Worm (Caenorhabditis elegans): ENCODE measurements around the gene txt-12.

The txt-12 gene

ce11 chrV:15088613-15089012, 4.2 kb upstream of the txt-12 start, which contains the start of gene C01G10.18:
C01G10.18 (minus strand) TSS chrV:15088713.
- no peak for TF ChIP-seq madf-9 (GFP tag; conservative IDR thresholded peaks at IDR 0.05)
- TF ChIP-seq unc-39 (tag; optimal IDR thresholded peaks at IDR 0.05): no peak
- no peak for TF ChIP-seq lsy-2 (tag; optimal IDR thresholded peaks at IDR 0.05)
- no peak for TF ChIP-seq gei-8 (GFP tag; optimal IDR thresholded peaks at IDR 0.05)
- no peak for TF ChIP-seq daf-16 (GFP tag; optimal IDR thresholded peaks at IDR 0.05)
- no peak for TF ChIP-seq daf-16 (tag; optimal IDR thresholded peaks at IDR 0.05)
- no peak for TF ChIP-seq T26A8.4 (GFP tag; IDR thresholded peaks at IDR 0.05)
- TF ChIP-seq F26F4.8 (GFP tag; conservative IDR thresholded peaks at IDR 0.05): no peak
- no peak for TF ChIP-seq nhr-41 (GFP tag; IDR thresholded peaks at IDR 0.05)
- TF ChIP-seq ama-1 (optimal IDR thresholded peaks at IDR 0.05): no peak
- no peak for TF ChIP-seq arid-1 (GFP tag; conservative IDR thresholded peaks at IDR 0.05)
- TF ChIP-seq F49E8.2 (tag; optimal IDR thresholded peaks at IDR 0.05; ENCODE audit: borderline replicate concordance): no peak
- TF ChIP-seq nhr-6 (tag; optimal IDR thresholded peaks at IDR 0.05): no peak
- no peak for TF ChIP-seq lin-1 (GFP tag; IDR thresholded peaks at IDR 0.05)
- TF ChIP-seq ceh-82 (tag; optimal IDR thresholded peaks at IDR 0.05): no peak

ce11 chrV:15089438-15089837, 3.3 kb upstream of the txt-12 start, which contains the start of the genes C01G10.5 and C01G10.4:
C01G10.5 (minus strand) TSS chrV:15089538.
C01G10.4 (plus strand) TSS chrV:15089740.
- TF ChIP-seq mep-1 (tag; optimal IDR thresholded peaks at IDR 0.05): no peak
- TF ChIP-seq skn-1 (tag; optimal IDR thresholded peaks at IDR 0.05): no peak
- no peak for TF ChIP-seq lin-1 (GFP tag; IDR thresholded peaks at IDR 0.05)
- TF ChIP-seq daf-12 (tag; optimal IDR thresholded peaks at IDR 0.05): no peak
- TF ChIP-seq D1046.2 (GFP tag; IDR thresholded peaks at IDR 0.05): no peak

- no peak for TF ChIP-seq mes-2 (tag; optimal IDR thresholded peaks at IDR 0.05; ENCODE audit: poor library complexity, severe bottlenecking)
- TF ChIP-seq php-3 (GFP tag; IDR thresholded peaks at IDR 0.05): no peak
- TF ChIP-seq tag-97 (GFP tag; IDR thresholded peaks at IDR 0.05): no peak
These were observed 2.3 kb upstream of the txt-12 start, which contains the start of gene C01G10.17 for ce11 chrV:15090457-15090856. C01G10.17 (plus strand) TSS chrV:15090757.

- TF ChIP-seq daf-16 (GFP tag; optimal IDR thresholded peaks at IDR 0.05) (no peak), daf-16 (tag; optimal IDR thresholded peaks at IDR 0.05) (no peak), lsy-2 (tag; optimal IDR thresholded peaks at IDR 0.05) (no peak), lim-7 (GFP tag; IDR thresholded peaks at IDR 0.05) (no peak), nhr-42 (GFP tag; IDR thresholded peaks at IDR 0.05) (no peak), lin-39 (tag; optimal IDR thresholded peaks at IDR 0.05) (no peak), skn-1 (tag; optimal IDR thresholded peaks at IDR 0.05) (no peak), ztf-7 (tag; optimal IDR thresholded peaks at IDR 0.05) (no peak), ceh-44 (GFP tag; IDR thresholded peaks at IDR 0.05) (no peak), cey-2 (tag; optimal IDR thresholded peaks at IDR 0.05; ENCODE audit: borderline replicate concordance, insufficient read depth) (no peak), F26F4.8 (GFP tag; conservative IDR thresholded peaks at IDR 0.05) (no peak), egl-43 (GFP tag; IDR thresholded peaks at IDR 0.05) (no peak), Y75B8A.6 (GFP tag; IDR thresholded peaks at IDR 0.05) (no peak), mes-2 (tag; optimal IDR thresholded peaks at IDR 0.05; ENCODE audit: poor library complexity, severe bottlenecking) (no peak), dmd-8 (GFP tag; IDR thresholded peaks at IDR 0.05) (no peak), daf-12 (tag; optimal IDR thresholded peaks at IDR 0.05) (no peak), rbr-2 (tag; optimal IDR thresholded peaks at IDR 0.05) (no peak), hlh-11 (tag; optimal IDR thresholded peaks at IDR 0.05) (no peak), zip-2 (tag; optimal IDR thresholded peaks at IDR 0.05) (no peak), lin-1 (GFP tag; IDR thresholded peaks at IDR 0.05) (no peak)
These were observed 2.0 kb downstream of the txt-12 start, which contains the start of gene srx-78 for ce11 chrV:15094749-15095148. srx-78 (plus strand) TSS chrV:15095049.

- TF ChIP-seq spr-1 (tag; optimal IDR thresholded peaks at IDR 0.05) (no peak), D1046.2 (GFP tag; IDR thresholded peaks at IDR 0.05) (no peak), daf-12 (tag; optimal IDR thresholded peaks at IDR 0.05) (no peak), ces-1 (GFP tag; optimal IDR thresholded peaks at IDR 0.05) (no peak), nhr-76 (tag; optimal IDR thresholded peaks at IDR 0.05) (no peak), attf-4 (tag; optimal IDR thresholded peaks at IDR 0.05) (no peak), arid-1 (GFP tag; conservative IDR thresholded peaks at IDR 0.05) (no peak), mep-1 (tag; optimal IDR thresholded peaks at IDR 0.05) (no peak), set-16 (GFP tag; IDR thresholded peaks at IDR 0.05) (no peak)
These were observed 6.7 kb downstream of the txt-12 start, which contains the start of gene C01G10.1 for ce11 chrV:15099447-15099846. C01G10.1 (plus strand) TSS chrV:15099747.

All from whole organism, L4 larva.